Worm (Caenorhabditis elegans): ENCODE data around the gene F14H12.7.

The F14H12.7 gene

DNA sequence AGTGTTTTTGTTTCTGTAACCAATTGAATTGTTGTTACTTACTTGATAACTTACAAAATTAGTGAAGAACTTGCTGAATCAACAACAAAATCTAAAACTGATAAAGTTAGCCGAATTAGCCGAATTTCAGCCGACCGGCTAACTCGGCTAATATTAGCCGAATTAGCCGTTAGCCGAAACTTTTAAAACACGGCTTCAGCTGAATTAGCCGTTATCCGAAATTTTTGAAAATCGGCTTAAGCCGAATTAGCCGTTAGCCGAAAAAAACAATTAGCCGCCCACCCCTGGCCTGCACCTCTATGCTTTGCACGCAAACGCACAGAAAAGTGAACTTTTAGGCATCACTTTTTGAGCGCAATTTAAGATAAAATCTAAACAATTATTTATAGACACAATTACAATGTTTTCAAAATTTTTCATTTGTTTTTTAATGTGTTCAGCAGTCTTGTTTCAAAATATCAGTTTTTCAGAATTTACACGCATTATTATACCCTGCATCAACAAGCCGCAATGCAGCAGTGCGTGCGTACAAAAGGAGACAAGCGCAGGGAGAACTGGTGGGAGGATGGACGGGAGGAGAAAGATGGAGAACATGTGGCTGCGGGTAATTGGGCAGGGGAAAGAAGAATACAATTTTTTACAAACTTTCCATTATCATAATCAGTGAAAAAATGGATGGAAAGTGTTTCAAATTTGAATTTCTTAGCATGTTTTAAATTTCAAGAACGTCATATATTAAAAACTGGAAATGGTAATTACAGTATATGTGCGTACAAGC lies 32.8 kb upstream of the F14H12.7 start (continued):
- peak; percentile 43 for TF ChIP-seq ztf-4 (tag; optimal IDR thresholded peaks at IDR 0.05)
- TF ChIP-seq rnt-1 (tag; optimal IDR thresholded peaks at IDR 0.05): peak; percentile 84
- TF ChIP-seq efl-1 (optimal IDR thresholded peaks at IDR 0.05): peak; percentile 47 to 54
- peak in 1 of 2 experiments; percentile 7 for TF ChIP-seq efl-1 (GFP tag; optimal IDR thresholded peaks at IDR 0.05 in 1 of 2)
- TF ChIP-seq sox-4 (tag; optimal IDR thresholded peaks at IDR 0.05): no peak
- TF ChIP-seq nhr-76 (tag; optimal IDR thresholded peaks at IDR 0.05): no peak
- no peak for TF ChIP-seq aly-2 (tag; optimal IDR thresholded peaks at IDR 0.05)
- TF ChIP-seq pag-3 (tag; optimal IDR thresholded peaks at IDR 0.05; ENCODE audit: borderline replicate concordance, insufficient read depth): no peak
- TF ChIP-seq F16B12.6 (tag; optimal IDR thresholded peaks at IDR 0.05): peak; percentile 7
- TF ChIP-seq nhr-85 (tag): peak; percentile 85
- no peak for TF ChIP-seq ceh-90 (tag; optimal IDR thresholded peaks at IDR 0.05)
- TF ChIP-seq nhr-90 (tag; optimal IDR thresholded peaks at IDR 0.05; ENCODE audit: poor library complexity): peak; percentile 88
- no peak for TF ChIP-seq hlh-4 (tag; optimal IDR thresholded peaks at IDR 0.05)
- no peak for TF ChIP-seq mef-2 (tag; optimal IDR thresholded peaks at IDR 0.05)
- peak; percentile 66 for TF ChIP-seq hpl-2 (GFP tag; optimal IDR thresholded peaks at IDR 0.05)
- TF ChIP-seq unc-30 (tag; optimal IDR thresholded peaks at IDR 0.05): no peak
- TF ChIP-seq nhr-20 (tag; optimal IDR thresholded peaks at IDR 0.05): peak; percentile 80
- peak; percentile 39 for TF ChIP-seq snpc-4 (tag; optimal IDR thresholded peaks at IDR 0.05)
- TF ChIP-seq nhr-12 (tag; optimal IDR thresholded peaks at IDR 0.05): no peak
- TF ChIP-seq zag-1 (tag; optimal IDR thresholded peaks at IDR 0.05): no peak
- TF ChIP-seq dsc-1 (tag; optimal IDR thresholded peaks at IDR 0.05): peak; percentile 87
- TF ChIP-seq unc-130 (tag; optimal IDR thresholded peaks at IDR 0.05): peak; percentile 7
- TF ChIP-seq lin-13 (GFP tag; optimal IDR thresholded peaks at IDR 0.05): no peak
- TF ChIP-seq nhr-19 (GFP tag; conservative IDR thresholded peaks at IDR 0.05): peak; percentile 74
- TF ChIP-seq pqm-1 (tag; optimal IDR thresholded peaks at IDR 0.05): no peak
- peak; percentile 74 for TF ChIP-seq lin-14 (GFP tag; optimal IDR thresholded peaks at IDR 0.05)
- no peak for TF ChIP-seq ces-1 (GFP tag; optimal IDR thresholded peaks at IDR 0.05)
- TF ChIP-seq blmp-1 (tag; optimal IDR thresholded peaks at IDR 0.05): peak; percentile 26
- peak; percentile 84 for TF ChIP-seq nhr-47 (tag; optimal IDR thresholded peaks at IDR 0.05)
- TF ChIP-seq grh-1 (GFP tag; IDR thresholded peaks at IDR 0.05): peak; percentile 54; the same call in 1 of the 2 replicates
- TF ChIP-seq elt-3 (tag; optimal IDR thresholded peaks at IDR 0.05): peak in 3 of 6 experiments; percentile 34 to 73 (median 63)
- peak; percentile 6 for TF ChIP-seq fkh-4 (tag; optimal IDR thresholded peaks at IDR 0.05; ENCODE audit: borderline replicate concordance)
- peak; percentile 46 for TF ChIP-seq fos-1 (tag; optimal IDR thresholded peaks at IDR 0.05)
- TF ChIP-seq Y116A8C.19 (tag; optimal IDR thresholded peaks at IDR 0.05; ENCODE audit: borderline replicate concordance): no peak
- TF ChIP-seq lir-3 (tag; optimal IDR thresholded peaks at IDR 0.05; ENCODE audit: poor library complexity): peak; percentile 37
- no peak for TF ChIP-seq unc-98 (GFP tag; IDR thresholded peaks at IDR 0.05)
- TF ChIP-seq ceh-82 (tag; optimal IDR thresholded peaks at IDR 0.05): peak; percentile 53 to 80 (median 54)
- TF ChIP-seq snu-23 (GFP tag; optimal IDR thresholded peaks at IDR 0.05): peak; percentile 92
- peak; percentile 75 for TF ChIP-seq skn-1 (tag; optimal IDR thresholded peaks at IDR 0.05)
- no peak for TF ChIP-seq C34B4.2 (tag; optimal IDR thresholded peaks at IDR 0.05)
- TF ChIP-seq tbx-2 (tag; optimal IDR thresholded peaks at IDR 0.05): peak; percentile 76
- TF ChIP-seq vab-15 (tag; optimal IDR thresholded peaks at IDR 0.05): no peak
- peak; percentile 67 for TF ChIP-seq xbp-1 (tag; optimal IDR thresholded peaks at IDR 0.05)
- peak; percentile 20 for TF ChIP-seq zip-4 (GFP tag; optimal IDR thresholded peaks at IDR 0.05)
- TF ChIP-seq nhr-28 (tag; optimal IDR thresholded peaks at IDR 0.05): no peak
- TF ChIP-seq jun-1 (tag; optimal IDR thresholded peaks at IDR 0.05): peak; percentile 83
- peak in 1 of 2 experiments; percentile 52 for TF ChIP-seq mdl-1 (tag; optimal IDR thresholded peaks at IDR 0.05)
- peak; percentile 27 to 80 for TF ChIP-seq lin-35 (GFP tag; optimal IDR thresholded peaks at IDR 0.05)
- TF ChIP-seq irx-1 (tag; optimal IDR thresholded peaks at IDR 0.05): peak; percentile 45
- TF ChIP-seq C16A3.4 (tag; optimal IDR thresholded peaks at IDR 0.05): peak; percentile 77
- no peak for TF ChIP-seq egl-27 (tag; optimal IDR thresholded peaks at IDR 0.05)
- TF ChIP-seq nhr-11 (tag; optimal IDR thresholded peaks at IDR 0.05): no peak
